Worm (Caenorhabditis elegans) whole organism, late embryonic: Measurements from ENCODE around the gene ceeh-2.
A peak's percentile ranks its signal among the peaks of the same experiment; 100 is the strongest.

Experiments
- C08G9.2 ChIP-seq: sonication (generic microtip); optimal IDR thresholded peaks from 2 replicates; lab custom pipeline; 2016; ENCODE audit warnings: mild to moderate bottlenecking, missing genetic modification characterization, moderate library complexity, missing compliant biosample characterization
- C38D4.7 ChIP-seq: fragments of 200-800 bp; sonication (Bioruptor generic); optimal IDR thresholded peaks from 2 replicates; lab custom pipeline; 2018; ENCODE audit warnings: mild to moderate bottlenecking, missing genetic modification characterization, moderate library complexity, missing compliant biosample characterization
- F13H6.1 ChIP-seq: sonication (generic microtip); optimal IDR thresholded peaks from 2 replicates; lab custom pipeline; 2016; ENCODE audit warnings: missing genetic modification characterization, missing compliant biosample characterization
- K02D7.2 ChIP-seq: sonication (generic microtip); optimal IDR thresholded peaks from 2 replicates; lab custom pipeline; 2017; ENCODE audit warnings: mild to moderate bottlenecking, missing genetic modification characterization, missing compliant biosample characterization
- K09A11.1 ChIP-seq: sonication (generic microtip); optimal IDR thresholded peaks from 2 replicates; lab custom pipeline; 2017; ENCODE audit warnings: antibody characterized with exemption, mild to moderate bottlenecking, missing genetic modification characterization, missing compliant biosample characterization; ENCODE audit not compliant: insufficient read depth
- T23F11.4 ChIP-seq: fragments of 200-800 bp; sonication (Bioruptor generic); optimal IDR thresholded peaks from 2 replicates; lab custom pipeline; 2018; ENCODE audit warnings: mild to moderate bottlenecking, missing genetic modification characterization, missing compliant biosample characterization
- ahr-1 ChIP-seq: sonication (generic microtip); optimal IDR thresholded peaks from 2 replicates; lab custom pipeline; 2016; ENCODE audit warnings: missing genetic modification characterization, missing compliant biosample characterization
- ama-1 ChIP-seq: fragments of 150-350 bp; optimal IDR thresholded peaks from 2 replicates; lab custom pipeline; 2014
- ceh-14 ChIP-seq: sonication (generic microtip); optimal IDR thresholded peaks from 2 replicates; lab custom pipeline; 2016; ENCODE audit warnings: missing genotype, missing genetic modification characterization, missing compliant biosample characterization
- ceh-19 ChIP-seq: fragments of 200-800 bp; sonication (Bioruptor generic); optimal IDR thresholded peaks from 2 replicates; lab custom pipeline; 2018; ENCODE audit warnings: mild to moderate bottlenecking, missing genetic modification characterization, missing compliant biosample characterization
- ceh-2 ChIP-seq: sonication (generic microtip); optimal IDR thresholded peaks from 2 replicates; lab custom pipeline; 2016; ENCODE audit warnings: missing genotype, missing genetic modification characterization, missing compliant biosample characterization
- ceh-22 ChIP-seq: sonication (generic microtip); optimal IDR thresholded peaks from 2 replicates; lab custom pipeline; 2017; ENCODE audit warnings: missing biosample characterization, missing genetic modification characterization
- ceh-31 ChIP-seq: sonication (generic microtip); optimal IDR thresholded peaks from 2 replicates; lab custom pipeline; 2016; ENCODE audit warnings: missing genetic modification characterization, missing compliant biosample characterization
- ceh-34 ChIP-seq: sonication (generic microtip); optimal IDR thresholded peaks from 2 replicates; lab custom pipeline; 2016; ENCODE audit warnings: mild to moderate bottlenecking, missing genetic modification characterization, missing compliant biosample characterization
- ceh-45 ChIP-seq: fragments of 200-800 bp; sonication (Bioruptor generic); IDR thresholded peaks from 2 replicates; pipeline ENCODE4 v1.3.6; 2022; ENCODE audit warnings: missing genetic modification reagents, missing genetic modification characterization, missing compliant biosample characterization
- ceh-6 ChIP-seq: fragments of 200-800 bp; sonication (Bioruptor generic); optimal IDR thresholded peaks from 2 replicates; lab custom pipeline; 2018; ENCODE audit warnings: mild to moderate bottlenecking, missing genetic modification characterization, missing compliant biosample characterization
- ceh-9 ChIP-seq: sonication (generic microtip); optimal IDR thresholded peaks from 2 replicates; lab custom pipeline; 2016; ENCODE audit warnings: mild to moderate bottlenecking, missing genetic modification characterization, inconsistent platforms, missing compliant biosample characterization
- che-1 ChIP-seq: sonication (generic microtip); optimal IDR thresholded peaks from 2 replicates; lab custom pipeline; 2016; ENCODE audit warnings: mild to moderate bottlenecking, missing genetic modification characterization, missing compliant biosample characterization
- dmd-4 ChIP-seq: sonication (generic microtip); optimal IDR thresholded peaks from 2 replicates; lab custom pipeline; 2016; ENCODE audit warnings: borderline replicate concordance, missing genetic modification characterization, missing compliant biosample characterization
- elt-2 ChIP-seq: sonication (generic microtip); optimal IDR thresholded peaks from 2 replicates; lab custom pipeline; 2016; ENCODE audit warnings: missing genetic modification reagents, missing genetic modification characterization, missing compliant biosample characterization
- ets-4 ChIP-seq: sonication (generic microtip); optimal IDR thresholded peaks from 2 replicates; lab custom pipeline; 2016; ENCODE audit warnings: missing genetic modification characterization, missing compliant biosample characterization
- eyg-1 ChIP-seq: sonication (generic microtip); optimal IDR thresholded peaks from 2 replicates; lab custom pipeline; 2016; ENCODE audit warnings: missing genotype, missing genetic modification characterization, missing compliant biosample characterization
- fax-1 ChIP-seq: sonication (generic microtip); optimal IDR thresholded peaks from 2 replicates; lab custom pipeline; 2016; ENCODE audit warnings: missing genotype, missing genetic modification characterization, missing compliant biosample characterization
- fkh-6 ChIP-seq: sonication (generic microtip); optimal IDR thresholded peaks from 2 replicates; lab custom pipeline; 2016; ENCODE audit warnings: missing genetic modification characterization, missing compliant biosample characterization
- hlh-13 ChIP-seq: fragments of 200-800 bp; sonication (Bioruptor generic); optimal IDR thresholded peaks from 2 replicates; lab custom pipeline; 2018; ENCODE audit warnings: mild to moderate bottlenecking, missing genetic modification characterization, missing compliant biosample characterization
- hlh-15 ChIP-seq: sonication (generic microtip); optimal IDR thresholded peaks from 2 replicates; lab custom pipeline; 2016; ENCODE audit warnings: missing genetic modification characterization, missing compliant biosample characterization
- hlh-30 ChIP-seq: sonication (generic microtip); optimal IDR thresholded peaks from 2 replicates; lab custom pipeline; 2017; ENCODE audit warnings: antibody characterized with exemption, missing genetic modification characterization, missing compliant biosample characterization; ENCODE audit not compliant: insufficient read depth
- hlh-8 ChIP-seq: sonication (generic microtip); optimal IDR thresholded peaks from 2 replicates; lab custom pipeline; 2016; ENCODE audit warnings: missing genotype, missing genetic modification characterization, missing compliant biosample characterization
- lim-6 ChIP-seq: sonication (generic microtip); optimal IDR thresholded peaks from 2 replicates; lab custom pipeline; 2016; ENCODE audit warnings: missing genetic modification characterization, missing compliant biosample characterization
- lin-11 ChIP-seq: fragments of 200-800 bp; sonication (Bioruptor generic); optimal IDR thresholded peaks from 2 replicates; lab custom pipeline; 2018; ENCODE audit warnings: mild to moderate bottlenecking, missing genetic modification characterization, missing compliant biosample characterization
- mec-3 ChIP-seq: sonication (generic microtip); optimal IDR thresholded peaks from 2 replicates; lab custom pipeline; 2016; ENCODE audit warnings: borderline replicate concordance, missing genetic modification characterization, missing compliant biosample characterization
- nfya-1 ChIP-seq: sonication (generic microtip); optimal IDR thresholded peaks from 2 replicates; lab custom pipeline; 2017; ENCODE audit warnings: missing genetic modification characterization, mild to moderate bottlenecking, missing compliant biosample characterization, antibody characterized with exemption, moderate library complexity
- nhr-11 ChIP-seq: fragments of 150-350 bp; optimal IDR thresholded peaks from 2 replicates; lab custom pipeline; 2014; ENCODE audit warnings: missing biosample characterization, missing genetic modification characterization
- odd-2 ChIP-seq: sonication (generic microtip); optimal IDR thresholded peaks from 2 replicates; lab custom pipeline; 2017; ENCODE audit warnings: antibody characterized with exemption, mild to moderate bottlenecking, missing genetic modification characterization, missing compliant biosample characterization
- pat-9 ChIP-seq: fragments of 200-800 bp; sonication (Bioruptor generic); optimal IDR thresholded peaks from 2 replicates; lab custom pipeline; 2018; ENCODE audit warnings: mild to moderate bottlenecking, missing genetic modification characterization, moderate library complexity, missing compliant biosample characterization
- pha-2 ChIP-seq: sonication (generic microtip); optimal IDR thresholded peaks from 2 replicates; lab custom pipeline; 2017; ENCODE audit warnings: mild to moderate bottlenecking, missing genetic modification characterization, missing compliant biosample characterization
- pha-4 ChIP-seq: fragments of 150-350 bp; optimal IDR thresholded peaks from 2 replicates; lab custom pipeline; 2018; ENCODE audit warnings: missing biosample characterization, missing genetic modification reagents, missing genetic modification characterization
- pqm-1 ChIP-seq: sonication (generic microtip); optimal IDR thresholded peaks from 2 replicates; lab custom pipeline; 2016; ENCODE audit warnings: missing genetic modification characterization, missing compliant biosample characterization
- ref-2 ChIP-seq: sonication (generic microtip); optimal IDR thresholded peaks from 2 replicates; lab custom pipeline; 2016; ENCODE audit warnings: missing genetic modification characterization, missing compliant biosample characterization
- rnt-1 ChIP-seq: sonication (generic microtip); optimal IDR thresholded peaks from 2 replicates; lab custom pipeline; 2016; ENCODE audit warnings: missing genetic modification characterization, missing compliant biosample characterization
- syd-9 ChIP-seq: sonication (generic microtip); optimal IDR thresholded peaks from 2 replicates; lab custom pipeline; 2016; ENCODE audit warnings: mild to moderate bottlenecking, missing genetic modification characterization, moderate library complexity, missing compliant biosample characterization
- tbx-2 ChIP-seq: sonication (generic microtip); optimal IDR thresholded peaks from 2 replicates; lab custom pipeline; 2016; ENCODE audit warnings: missing genetic modification characterization, missing compliant biosample characterization
- tbx-7 ChIP-seq: sonication (generic microtip); optimal IDR thresholded peaks from 2 replicates; lab custom pipeline; 2016; ENCODE audit warnings: missing genotype, missing genetic modification characterization, missing compliant biosample characterization
- ttx-3 ChIP-seq: sonication (generic microtip); optimal IDR thresholded peaks from 2 replicates; lab custom pipeline; 2016; ENCODE audit warnings: missing genetic modification reagents, missing genetic modification characterization, missing compliant biosample characterization
- unc-3 ChIP-seq, 2 experiments: fragments of 200-800 bp in 1 of 2; sonication (Bioruptor generic) in 1 of 2; sonication (generic microtip) in 1 of 2; conservative IDR thresholded peaks in 1 of 2; optimal IDR thresholded peaks in 1 of 2; 2 replicates each; pipeline versions ENCODE4 v1.3.6 to Lab custom; 2016 to 2022; ENCODE audit warnings: missing compliant biosample characterization in 2 of 2, missing genetic modification characterization in 2 of 2, missing genetic modification reagents in 1 of 2
- unc-42 ChIP-seq: sonication (generic microtip); optimal IDR thresholded peaks from 2 replicates; lab custom pipeline; 2016; ENCODE audit warnings: missing genotype, missing genetic modification characterization, missing compliant biosample characterization
- unc-86 ChIP-seq: sonication (generic microtip); optimal IDR thresholded peaks from 2 replicates; lab custom pipeline; 2016; ENCODE audit warnings: missing genetic modification characterization, missing compliant biosample characterization
- zip-5 ChIP-seq: sonication (generic microtip); optimal IDR thresholded peaks from 2 replicates; lab custom pipeline; 2016; ENCODE audit warnings: missing genetic modification characterization, missing compliant biosample characterization
- ztf-16 ChIP-seq: sonication (generic microtip); optimal IDR thresholded peaks from 2 replicates; lab custom pipeline; 2017; ENCODE audit warnings: missing genetic modification characterization, missing compliant biosample characterization

The ceeh-2 gene

DNA sequence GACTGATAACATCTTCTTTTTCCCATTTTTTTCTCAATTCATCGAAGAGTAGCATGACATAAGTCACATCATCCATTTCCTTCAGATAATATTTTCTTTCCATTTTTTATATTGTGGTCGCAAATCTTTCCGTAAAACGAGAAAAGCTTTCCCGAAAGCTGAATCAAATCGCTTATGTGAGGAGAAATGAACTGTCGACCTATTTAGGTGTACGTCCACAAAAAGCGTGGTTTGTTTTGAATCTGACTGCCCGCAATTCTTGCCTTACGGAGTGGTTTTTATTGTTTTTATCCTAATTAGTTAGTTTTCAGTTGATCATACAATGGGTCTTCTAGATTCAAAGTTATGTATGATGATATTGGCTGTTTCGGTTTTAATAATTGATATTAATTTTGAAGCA is 535 bp upstream of the ceeh-2 start, which contains the start of gene ttll-15:
Gene ttll-15 (plus strand): TSS at position 301 of the 400 bp plus-strand sequence.
- TF ChIP-seq pha-2 (tag; lab: Kevin White, UChicago) = no peak
- no peak for TF ChIP-seq pqm-1 (tag; lab: Kevin White, UChicago)
- no peak for TF ChIP-seq ttx-3 (tag; lab: Kevin White, UChicago)
- TF ChIP-seq ama-1 (lab: Kevin White, UChicago) = no peak
- no peak for TF ChIP-seq T23F11.4 (GFP tag; lab: Kevin White, UChicago)
- TF ChIP-seq hlh-13 (GFP tag; lab: Kevin White, UChicago) = no peak

- TF ChIP-seq nfya-1 (tag; lab: Kevin White, UChicago) = peak; percentile 50
- TF ChIP-seq unc-3 (GFP tag; conservative IDR thresholded peaks at IDR 0.05; lab: Robert Waterston, UW) = no peak
- no peak for TF ChIP-seq unc-3 (tag; optimal IDR thresholded peaks at IDR 0.05; lab: Kevin White, UChicago)
- TF ChIP-seq hlh-15 (tag; lab: Kevin White, UChicago) = peak; percentile 48
- peak; percentile 95 for TF ChIP-seq tbx-2
- TF ChIP-seq eyg-1 (tag; lab: Kevin White, UChicago) = peak; percentile 19
- peak; percentile 90 for TF ChIP-seq ets-4 (tag; lab: Kevin White, UChicago)
- TF ChIP-seq ref-2 (tag; lab: Kevin White, UChicago) = peak; percentile 88
- no peak for TF ChIP-seq hlh-30 (tag; lab: Kevin White, UChicago)
- TF ChIP-seq ceh-19 (GFP tag; lab: Kevin White, UChicago) = no peak
- peak; percentile 37 for TF ChIP-seq ztf-16 (tag; lab: Kevin White, UChicago)
- TF ChIP-seq mec-3 (tag; lab: Kevin White, UChicago) = peak; percentile 81
- peak; percentile 68 for TF ChIP-seq unc-86 (tag; lab: Kevin White, UChicago)
- TF ChIP-seq zip-5 (tag; lab: Kevin White, UChicago) = peak; percentile 90
- TF ChIP-seq ceh-9 (tag; lab: Kevin White, UChicago) = no peak
- peak; percentile 79 for TF ChIP-seq rnt-1
- TF ChIP-seq ceh-14 (tag; lab: Kevin White, UChicago) = peak; percentile 73
- TF ChIP-seq nhr-11 (tag; lab: Kevin White, UChicago) = no peak
- peak; percentile 8 for TF ChIP-seq pha-2 (tag; lab: Kevin White, UChicago)
- no peak for TF ChIP-seq lin-11 (tag; lab: Kevin White, UChicago)
- TF ChIP-seq pha-4 (tag; lab: Kevin White, UChicago) = no peak
- TF ChIP-seq ceh-34 (tag; lab: Kevin White, UChicago) = peak; percentile 52
- TF ChIP-seq ceh-31 (tag; lab: Kevin White, UChicago) = peak; percentile 96
- TF ChIP-seq ceh-2 (tag; lab: Kevin White, UChicago) = peak; percentile 96
- peak; percentile 93 for TF ChIP-seq tbx-7 (tag; lab: Kevin White, UChicago)
- TF ChIP-seq K09A11.1 = no peak
- peak; percentile 44 for TF ChIP-seq ttx-3 (tag; lab: Kevin White, UChicago)
- no peak for TF ChIP-seq odd-2
- TF ChIP-seq ceh-22 (tag; lab: Kevin White, UChicago) = no peak
- TF ChIP-seq fax-1 (tag; lab: Kevin White, UChicago) = peak; percentile 74
- no peak for TF ChIP-seq pat-9 (tag; lab: Kevin White, UChicago)
- TF ChIP-seq elt-2 (tag; lab: Kevin White, UChicago) = peak; percentile 71
- TF ChIP-seq hlh-8 (tag; lab: Kevin White, UChicago) = peak; percentile 91
- TF ChIP-seq ahr-1 (tag; lab: Kevin White, UChicago) = peak; percentile 52
- TF ChIP-seq C38D4.7 (GFP tag; lab: Kevin White, UChicago) = no peak
- no peak for TF ChIP-seq T23F11.4 (GFP tag; lab: Kevin White, UChicago)
- TF ChIP-seq ceh-6 (GFP tag; lab: Kevin White, UChicago) = no peak
- peak; percentile 98 for TF ChIP-seq C08G9.2
- peak; percentile 79 for TF ChIP-seq fkh-6 (tag; lab: Kevin White, UChicago)
- peak; percentile 11 for TF ChIP-seq unc-42
- no peak for TF ChIP-seq dmd-4
- no peak for TF ChIP-seq ceh-45 (GFP tag; lab: Robert Waterston, UW)
- peak; percentile 49 for TF ChIP-seq F13H6.1
- no peak for TF ChIP-seq syd-9 (tag; lab: Kevin White, UChicago)
- TF ChIP-seq K02D7.2 (tag; lab: Kevin White, UChicago) = no peak
- peak; percentile 72 for TF ChIP-seq lim-6 (tag; lab: Kevin White, UChicago)
- TF ChIP-seq che-1 (tag; lab: Kevin White, UChicago) = no peak
These were observed 1.8 kb downstream of the ceeh-2 start, which contains the start of gene sluh-7 for ce11 chrV:10355773-10356335. Gene sluh-7 (minus strand): TSS chrV:10355823.
